Worm (Caenorhabditis elegans): ENCODE data around the gene meg-4.

DNA sequence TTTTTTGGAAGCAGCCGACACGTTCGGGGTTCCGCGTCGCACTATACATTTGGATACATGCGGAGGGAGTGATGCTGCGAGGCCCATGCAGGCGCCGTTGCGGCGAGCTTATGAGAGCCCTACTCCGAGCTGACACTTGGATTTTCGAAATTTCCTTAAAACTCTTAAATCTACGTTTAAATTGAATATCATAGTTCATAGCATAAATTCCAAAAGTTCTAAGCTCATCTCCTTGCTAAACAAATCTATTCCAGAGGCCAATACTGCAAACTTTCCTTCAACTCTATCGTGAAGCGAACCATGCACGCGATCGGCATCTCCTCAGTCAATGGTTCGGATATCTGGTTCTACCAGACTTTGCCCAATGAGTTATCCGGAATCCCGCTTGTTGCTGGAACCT lies 46.8 kb downstream of the meg-4 start, which contains the start of gene dgn-3:
- TF ChIP-seq lsy-2 (tag; optimal IDR thresholded peaks at IDR 0.05) (no peak), snpc-4 (tag; optimal IDR thresholded peaks at IDR 0.05) (no peak), nhr-237 (tag; optimal IDR thresholded peaks at IDR 0.05) (no peak), unc-62 (GFP tag; optimal IDR thresholded peaks at IDR 0.05) (no peak), elt-3 (tag; optimal IDR thresholded peaks at IDR 0.05) (no peak), lin-13 (tag; optimal IDR thresholded peaks at IDR 0.05) (no peak), unc-39 (tag; optimal IDR thresholded peaks at IDR 0.05) (no peak), ztf-11 (tag; optimal IDR thresholded peaks at IDR 0.05) (no peak), ces-1 (GFP tag; optimal IDR thresholded peaks at IDR 0.05) (no peak), elt-1 (tag; optimal IDR thresholded peaks at IDR 0.05; ENCODE audit: borderline replicate concordance, insufficient read depth) (no peak), zip-8 (tag; optimal IDR thresholded peaks at IDR 0.05) (no peak), nhr-12 (tag; optimal IDR thresholded peaks at IDR 0.05) (no peak), bed-3 (GFP tag; optimal IDR thresholded peaks at IDR 0.05) (no peak), pha-4 (tag; optimal IDR thresholded peaks at IDR 0.05) (no peak)

All from whole organism, mixed stage, embryonic.